Fruit fly (Drosophila melanogaster): ENCODE results near the gene CG4743.

The CG4743 gene

DNA sequence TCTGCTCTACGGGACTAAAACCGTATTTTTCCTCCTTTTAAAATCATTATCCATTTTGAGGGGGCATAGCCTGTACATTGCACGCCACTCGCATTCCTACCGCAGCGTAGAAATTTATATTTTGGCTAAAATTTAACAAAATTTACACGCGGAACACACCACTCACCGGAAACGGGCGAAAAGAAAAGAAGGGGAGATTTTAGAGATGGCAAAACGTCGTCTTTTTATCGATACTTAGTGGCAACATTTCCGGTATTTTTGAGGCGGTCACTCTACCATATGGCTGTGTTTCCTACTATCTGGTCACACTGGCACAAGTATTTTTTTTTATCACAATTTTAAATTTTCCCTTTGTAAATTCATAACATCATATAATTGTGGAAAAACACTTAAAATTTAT lies 4.5 kb upstream of the CG4743 start, which contains the start of gene RpL27 (continued):
- TF ChIP-seq aop (GFP tag; IDR thresholded peaks at IDR 0.05) (no peak), pb (GFP tag; optimal IDR thresholded peaks at IDR 0.05) (peak; percentile 87), CG9932 (GFP tag; IDR thresholded peaks at IDR 0.05) (peak; percentile 68), CG13424 (tag; optimal IDR thresholded peaks at IDR 0.05) (peak; percentile 53), CG8924 (tag; optimal IDR thresholded peaks at IDR 0.05) (peak; percentile 80), CG4854 (GFP tag; optimal IDR thresholded peaks at IDR 0.05) (peak; percentile 83), toy (GFP tag; IDR thresholded peaks at IDR 0.05) (no peak), repo (GFP tag; optimal IDR thresholded peaks at IDR 0.05) (peak; percentile 69), Nf-YA (GFP tag; IDR thresholded peaks at IDR 0.05) (peak; percentile 73), CG7556 (GFP tag; optimal IDR thresholded peaks at IDR 0.05) (peak; percentile 66), grn (GFP tag; optimal IDR thresholded peaks at IDR 0.05) (peak; percentile 39), tup (GFP tag; optimal IDR thresholded peaks at IDR 0.05) (no peak), Bgb (GFP tag; IDR thresholded peaks at IDR 0.05; ENCODE audit: partially characterized antibody) (peak; percentile 79), Oaz (GFP tag; IDR thresholded peaks at IDR 0.05) (peak; percentile 41), CG11085 (GFP tag; IDR thresholded peaks at IDR 0.05) (peak; percentile 72; the same call in 1 of the 2 replicates), CG2199 (GFP tag; IDR thresholded peaks at IDR 0.05) (0 out of 3 replicates have a peak, but pooled peaks have one; percentile 8), slbo (GFP tag; IDR thresholded peaks at IDR 0.05) (peak; percentile 66), ase (GFP tag; IDR thresholded peaks at IDR 0.05) (peak; percentile 42; the same call in 2 of the 3 replicates), BtbVII (GFP tag; optimal IDR thresholded peaks at IDR 0.05) (peak; percentile 92), dpn (GFP tag; optimal IDR thresholded peaks at IDR 0.05) (peak; percentile 45 to 83), CG3065 (GFP tag; optimal IDR thresholded peaks at IDR 0.05) (peak; percentile 40), inv (GFP tag; IDR thresholded peaks at IDR 0.05; ENCODE audit: partially characterized antibody) (peak; percentile 55), Sry-β (GFP tag; optimal IDR thresholded peaks at IDR 0.05) (peak; percentile 46), CG15073 (GFP tag; optimal IDR thresholded peaks at IDR 0.05) (no peak), Sry-δ (GFP tag; optimal IDR thresholded peaks at IDR 0.05) (peak; percentile 96), Opbp (GFP tag; IDR thresholded peaks at IDR 0.05; ENCODE audit: partially characterized antibody) (peak; percentile 72), cato (GFP tag; optimal IDR thresholded peaks at IDR 0.05; ENCODE audit: borderline replicate concordance) (peak; percentile 10), chinmo (GFP tag; IDR thresholded peaks at IDR 0.05; ENCODE audit: partially characterized antibody) (no peak), CG2116 (GFP tag; optimal IDR thresholded peaks at IDR 0.05) (peak; percentile 83), CG10366 (GFP tag; IDR thresholded peaks at IDR 0.05) (peak; percentile 52), Doc2 (GFP tag; IDR thresholded peaks at IDR 0.05) (no peak), trh (GFP tag; optimal IDR thresholded peaks at IDR 0.05) (peak; percentile 58), dmrt99B (tag; optimal IDR thresholded peaks at IDR 0.05) (peak; percentile 64), Dbx (GFP tag; IDR thresholded peaks at IDR 0.05) (peak; percentile 87), rib (GFP tag; IDR thresholded peaks at IDR 0.05) (peak; percentile 54; the same call in 1 of the 2 replicates), sisA (GFP tag; IDR thresholded peaks at IDR 0.05) (peak; percentile 36; the same call in 1 of the 2 replicates), vnd (GFP tag; IDR thresholded peaks at IDR 0.05; ENCODE audit: partially characterized antibody) (peak; percentile 45; the same call in 1 of the 3 replicates), Eip74EF (GFP tag; optimal IDR thresholded peaks at IDR 0.05) (peak in 1 of 2 experiments; percentile 77), odd (GFP tag; optimal IDR thresholded peaks at IDR 0.05) (peak; percentile 85), CG2875 (GFP tag; optimal IDR thresholded peaks at IDR 0.05) (peak; percentile 78), CG15479 (GFP tag; optimal IDR thresholded peaks at IDR 0.05) (no peak), h (optimal IDR thresholded peaks at IDR 0.05) (no peak), CG6765 (GFP tag; optimal IDR thresholded peaks at IDR 0.05) (peak; percentile 93), CG15514 (GFP tag; optimal IDR thresholded peaks at IDR 0.05) (peak; percentile 90), Dref (GFP tag; IDR thresholded peaks at IDR 0.05) (peak; percentile 76), Optix (GFP tag; IDR thresholded peaks at IDR 0.05) (peak; percentile 28; the same call in 1 of the 3 replicates), Sox100B (GFP tag; optimal IDR thresholded peaks at IDR 0.05) (peak; percentile 78), CG16815 (GFP tag; optimal IDR thresholded peaks at IDR 0.05) (peak; percentile 6), exex (tag; optimal IDR thresholded peaks at IDR 0.05) (peak; percentile 56), CG33213 (GFP tag; optimal IDR thresholded peaks at IDR 0.05) (peak; percentile 89)

Data from whole organism, embryonic.